Fruit fly (Drosophila melanogaster) S2 (cell line): ENCODE data around the gene Uba5.

Experiments used
- CG8478 ChIP-seq: fragments of >200 bp; optimal IDR thresholded peaks from 2 replicates; lab custom pipeline; 2018
- CTCF ChIP-seq, 2 experiments: fragments of >200 bp; optimal IDR thresholded peaks; 2 replicates each; lab custom pipeline; 2018

The Uba5 gene

DNA sequence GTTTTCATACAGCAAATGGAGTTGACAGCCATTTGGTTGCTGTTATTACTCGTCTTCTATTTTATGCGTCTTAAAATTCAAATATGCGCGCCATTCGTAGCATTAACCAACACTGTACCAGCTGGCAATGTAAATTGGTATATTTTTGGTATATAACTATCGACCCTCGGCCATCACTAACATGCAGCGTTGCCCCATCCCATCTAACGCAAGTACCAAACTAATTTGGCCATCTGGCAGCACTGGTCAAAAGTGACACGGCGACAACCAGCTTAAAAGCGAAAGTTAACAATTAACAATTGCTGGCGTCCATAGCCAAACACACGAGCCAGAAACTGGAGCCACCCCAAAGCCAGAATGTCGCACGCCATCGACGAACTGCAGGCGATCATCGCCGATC, at the start of gene Uba5:
Gene Uba5, plus strand, starts transcription at position 222 of the 400 bp plus-strand sequence.
- TF ChIP-seq CTCF (optimal IDR thresholded peaks at IDR 0.05; lab: Kevin White, UChicago): peak; percentile 3 to 27
- no peak for TF ChIP-seq CG8478 (lab: Kevin White, UChicago)

DNA sequence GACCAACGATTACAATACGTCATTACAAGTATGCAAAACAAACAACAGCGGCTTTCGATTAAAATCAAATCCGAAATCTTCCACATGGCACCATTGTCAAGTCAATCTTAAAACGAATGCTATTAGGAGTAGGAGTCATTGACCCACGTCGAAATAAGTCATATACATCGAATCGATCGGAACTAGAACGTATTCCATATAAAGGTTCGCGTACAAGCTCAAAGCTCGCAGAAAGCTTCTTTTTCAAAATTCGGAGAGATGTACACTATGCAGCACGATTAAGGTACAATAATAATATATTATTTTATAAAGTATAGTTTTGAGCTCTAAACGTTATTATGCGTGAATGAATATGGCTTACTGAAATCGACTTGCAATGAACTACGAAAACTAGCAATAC, 49.4 kb upstream of the Uba5 start:
- TF ChIP-seq CG8478 (lab: Kevin White, UChicago) (no peak), CTCF (optimal IDR thresholded peaks at IDR 0.05; lab: Kevin White, UChicago) (no peak)

DNA sequence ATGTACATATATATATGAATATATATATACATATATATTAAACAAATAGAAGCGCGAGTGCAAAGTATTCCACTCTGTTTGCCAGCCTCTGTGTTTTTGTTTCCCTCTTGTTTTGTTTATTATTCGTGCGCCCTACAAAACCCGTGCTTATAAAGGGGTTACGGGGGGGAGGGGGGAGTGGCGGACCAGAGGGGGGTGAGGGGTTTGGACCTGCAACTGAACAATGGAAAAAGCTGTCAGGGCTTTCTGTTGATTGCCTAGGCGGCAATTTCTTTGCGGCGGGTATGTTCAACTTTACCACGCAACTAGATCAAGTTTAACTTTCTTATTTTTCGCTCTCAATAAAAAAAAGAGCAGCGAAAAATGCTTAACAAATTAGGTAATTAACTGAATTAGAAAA, 44.0 kb upstream of the Uba5 start:
- TF ChIP-seq CG8478 (lab: Kevin White, UChicago) (no peak), CTCF (optimal IDR thresholded peaks at IDR 0.05; lab: Kevin White, UChicago) (no peak)

DNA sequence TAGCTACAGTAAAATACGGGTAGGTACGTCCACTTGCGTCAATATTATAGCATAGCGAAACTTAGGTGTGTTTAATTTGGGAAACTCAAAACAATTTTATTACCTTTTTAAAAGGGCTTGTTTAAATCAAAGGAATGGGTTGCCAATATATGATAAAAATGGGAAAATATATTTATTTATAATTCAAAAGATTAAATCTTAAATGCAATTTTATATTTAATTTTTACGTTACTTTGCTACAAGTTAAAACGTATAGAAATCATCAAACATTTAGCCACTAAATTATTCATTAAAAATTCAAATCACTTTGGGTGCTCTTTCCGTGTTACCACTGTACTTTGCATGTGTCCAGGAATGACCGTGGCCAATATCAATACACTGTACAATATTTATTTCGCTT, 42.4 kb upstream of the Uba5 start:
- TF ChIP-seq CTCF (optimal IDR thresholded peaks at IDR 0.05; lab: Kevin White, UChicago): no peak
- no peak for TF ChIP-seq CG8478 (lab: Kevin White, UChicago)

- TF ChIP-seq CG8478 (lab: Kevin White, UChicago): no peak
- TF ChIP-seq CTCF (optimal IDR thresholded peaks at IDR 0.05; lab: Kevin White, UChicago): no peak
Measured at dm6 chrX:11441829-11442634, 41.3 kb upstream of the Uba5 start, which contains the start of gene Sk1. TSS of gene Sk1 (plus strand) at chrX:11442539.

- TF ChIP-seq CG8478 (lab: Kevin White, UChicago) (no peak), CTCF (optimal IDR thresholded peaks at IDR 0.05; lab: Kevin White, UChicago) (no peak)
Measured at dm6 chrX:11446792-11447405, 36.4 kb upstream of the Uba5 start.

- no peak for TF ChIP-seq CG8478 (lab: Kevin White, UChicago)
- TF ChIP-seq CTCF (optimal IDR thresholded peaks at IDR 0.05; lab: Kevin White, UChicago): no peak
Measured at dm6 chrX:11448637-11449036, 34.7 kb upstream of the Uba5 start.

DNA sequence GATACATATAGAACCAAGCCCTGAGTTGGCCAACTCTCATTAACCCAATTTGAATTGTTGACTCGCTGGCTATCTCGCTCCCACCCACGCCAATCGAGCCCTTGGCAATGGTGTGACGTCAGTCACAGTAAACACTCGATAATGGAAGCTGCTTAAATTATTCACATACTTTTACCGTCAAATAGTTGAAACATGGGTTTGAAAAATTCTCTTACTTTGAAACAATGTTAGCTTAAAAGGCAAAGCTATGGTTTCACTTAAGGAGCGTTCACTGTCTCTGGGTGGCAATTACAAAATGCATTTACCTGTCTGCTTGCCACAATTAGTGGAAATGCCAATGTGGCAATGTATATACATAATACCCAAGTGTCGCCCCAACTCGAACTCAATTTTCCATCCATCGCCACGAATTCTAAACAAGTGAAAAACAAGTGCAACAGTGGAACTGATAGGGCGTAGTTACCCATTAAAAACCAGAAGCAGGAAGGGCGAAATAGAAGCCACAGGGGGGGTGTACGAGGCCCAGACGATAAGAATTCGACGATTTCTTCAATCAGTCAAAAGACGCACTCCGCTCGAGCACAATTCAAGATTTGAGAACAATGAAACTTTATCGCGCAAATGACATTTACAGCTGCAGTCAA, 33.7 kb upstream of the Uba5 start:
- no peak for TF ChIP-seq CG8478 (lab: Kevin White, UChicago)
- TF ChIP-seq CTCF (optimal IDR thresholded peaks at IDR 0.05; lab: Kevin White, UChicago): no peak

DNA sequence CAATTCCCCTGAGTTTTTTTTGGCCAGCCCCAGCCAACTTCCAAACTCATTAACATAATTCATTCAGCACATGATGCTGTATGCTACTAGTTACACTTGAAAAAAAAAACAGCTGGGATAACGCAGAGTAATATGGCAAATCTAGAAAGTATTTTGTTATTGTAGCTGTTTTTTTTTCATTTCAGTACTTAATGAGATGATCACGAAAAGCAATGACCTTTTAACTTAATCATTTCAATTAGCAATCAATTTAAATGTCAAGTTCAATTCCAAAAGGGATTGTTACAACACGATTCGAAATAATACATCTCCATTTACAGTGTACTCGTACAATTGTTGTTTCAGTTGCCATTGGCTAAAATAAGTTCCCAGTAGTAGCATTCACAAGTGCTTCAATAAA, 32.9 kb upstream of the Uba5 start:
- TF ChIP-seq CTCF (optimal IDR thresholded peaks at IDR 0.05; lab: Kevin White, UChicago): no peak
- TF ChIP-seq CG8478 (lab: Kevin White, UChicago): no peak

DNA sequence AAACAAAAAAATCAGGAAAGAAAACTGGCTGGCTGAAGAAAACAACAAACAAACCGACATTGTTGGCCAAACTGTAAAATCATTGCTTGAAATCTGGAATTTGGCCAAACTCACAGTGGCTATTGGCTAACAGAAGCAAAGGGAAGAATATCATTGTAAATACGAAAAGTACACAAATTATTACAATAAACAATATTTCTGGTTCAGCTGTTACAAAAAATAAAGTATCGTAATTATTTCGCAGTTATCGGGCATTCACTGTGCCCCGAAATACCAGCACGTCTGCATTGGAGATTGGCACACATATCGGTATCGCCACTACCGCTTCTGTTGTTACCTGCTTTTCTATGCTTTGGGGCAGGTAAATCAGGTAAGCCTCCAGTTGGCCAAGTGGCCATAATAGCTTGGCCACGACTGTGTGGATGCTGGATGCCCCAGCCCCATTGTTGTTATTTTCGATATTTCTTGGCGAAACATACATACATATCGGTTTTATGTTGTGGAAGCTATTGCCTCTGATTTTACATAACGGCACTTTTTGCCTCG, 32.2 kb upstream of the Uba5 start:
- TF ChIP-seq CG8478 (lab: Kevin White, UChicago): no peak

DNA sequence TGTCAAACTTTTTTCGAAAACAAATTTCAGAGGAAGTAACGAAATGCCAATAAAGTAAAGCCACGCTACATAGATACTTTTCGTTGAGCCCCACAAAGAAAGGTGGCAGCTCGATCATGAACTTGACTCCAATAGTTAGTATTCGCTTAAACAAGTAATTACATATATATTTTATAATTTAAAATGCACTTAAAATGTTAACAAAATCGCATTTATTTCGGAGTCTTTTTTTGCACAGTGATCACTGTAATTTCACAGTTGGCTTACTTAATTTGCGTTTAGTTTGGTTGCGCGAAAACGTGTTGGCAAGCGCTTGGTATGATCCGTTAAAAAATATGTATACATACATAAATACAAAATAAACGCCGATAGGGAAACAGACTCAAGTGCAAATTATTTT, 31.7 kb upstream of the Uba5 start:
- no peak for TF ChIP-seq CG8478 (lab: Kevin White, UChicago)

DNA sequence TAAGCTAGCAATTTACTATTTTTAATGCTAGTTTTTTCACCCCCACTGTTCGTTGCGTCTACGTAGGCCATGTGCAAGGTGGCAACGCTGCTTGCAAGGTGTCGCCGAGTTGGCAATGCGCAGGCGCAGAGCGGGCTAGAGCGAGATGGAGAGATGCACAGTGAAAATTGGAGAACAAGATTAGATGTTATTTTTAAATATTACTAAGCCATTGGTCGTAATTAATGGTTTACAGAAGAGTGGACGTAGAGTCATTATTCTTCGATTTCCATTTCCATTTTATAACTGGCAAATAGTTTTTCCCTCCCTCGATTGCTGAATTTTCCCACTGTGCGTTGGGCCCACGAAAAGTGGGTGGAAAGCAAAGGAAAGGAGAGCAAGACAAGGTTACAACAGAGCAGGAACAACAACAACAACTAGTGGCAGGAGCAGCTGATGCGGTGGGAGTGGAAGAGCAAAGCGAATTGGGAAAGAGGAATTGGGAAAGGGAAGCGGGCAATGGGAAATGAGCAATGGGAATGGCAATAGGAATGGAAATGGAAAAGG, 30.4 kb upstream of the Uba5 start:
- TF ChIP-seq CG8478 (lab: Kevin White, UChicago) (no peak), CTCF (optimal IDR thresholded peaks at IDR 0.05; lab: Kevin White, UChicago) (no peak)

- TF ChIP-seq CTCF (optimal IDR thresholded peaks at IDR 0.05; lab: Kevin White, UChicago) (no peak), CG8478 (lab: Kevin White, UChicago) (no peak)
Measured at dm6 chrX:11453638-11454037, 29.7 kb upstream of the Uba5 start.

dm6 chrX:11454189-11454882, 29.0 kb upstream of the Uba5 start, which contains the start of the genes Evi5 and HP5:
TSS of gene Evi5 (minus strand) at chrX:11454386.
TSS of gene HP5 (plus strand) at chrX:11454786.
- TF ChIP-seq CTCF (optimal IDR thresholded peaks at IDR 0.05; lab: Kevin White, UChicago): peak in 1 of 2 experiments; percentile 52
- TF ChIP-seq CG8478 (lab: Kevin White, UChicago): no peak
